Worm (Caenorhabditis elegans): Measurements from ENCODE around the gene T24B8.7.

DNA sequence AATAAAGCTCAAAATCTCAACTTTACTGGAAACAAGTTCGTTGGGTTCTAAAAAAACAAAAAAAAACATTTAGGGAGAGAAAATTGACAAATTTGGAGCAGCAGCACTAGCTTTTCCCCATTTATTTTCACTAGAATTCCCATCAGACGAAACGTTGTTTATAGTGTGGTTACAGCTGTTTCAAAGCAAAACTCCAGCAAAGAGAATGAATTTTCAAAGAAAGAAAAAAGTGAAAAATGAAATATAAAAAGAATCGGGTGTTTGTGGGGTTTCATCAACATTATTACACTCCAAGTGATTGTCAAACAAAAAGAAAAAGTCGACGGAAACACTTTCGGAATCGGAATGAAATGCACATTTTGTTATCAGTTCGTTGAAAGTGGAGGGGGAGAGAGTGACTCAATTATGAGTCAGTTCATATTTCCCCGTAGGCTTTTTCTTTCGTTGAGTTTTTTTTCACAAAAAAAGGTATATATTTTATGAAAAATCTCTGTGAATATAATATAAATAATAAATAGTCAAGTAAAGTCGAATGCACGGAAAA is 40.9 kb upstream of the T24B8.7 start:
- TF ChIP-seq ztf-4 (tag; optimal IDR thresholded peaks at IDR 0.05), result no peak
- no peak for TF ChIP-seq F13H6.1 (tag; optimal IDR thresholded peaks at IDR 0.05)
- no peak for TF ChIP-seq nhr-25 (tag; optimal IDR thresholded peaks at IDR 0.05)

Data from whole organism, L2 larva.